Worm (Caenorhabditis elegans) whole organism, early embryonic: ENCODE measurements around the gene slt-1.

ENCODE experiments used
- ama-1 ChIP-seq: fragments of 150-350 bp; optimal IDR thresholded peaks from 2 replicates; lab custom pipeline; 2014
- flt-1 ChIP-seq: fragments of 200-800 bp; sonication (Bioruptor generic); IDR thresholded peaks from 2 replicates; pipeline ENCODE4 v1.3.6; 2022; ENCODE audit warnings: missing genetic modification characterization, missing compliant biosample characterization
- hmg-4 ChIP-seq: fragments of 200-800 bp; sonication (Bioruptor generic); optimal IDR thresholded peaks from 2 replicates; lab custom pipeline; 2018; ENCODE audit warnings: mild to moderate bottlenecking, missing genetic modification characterization, missing compliant biosample characterization
- hnd-1 ChIP-seq: sonication (generic microtip); optimal IDR thresholded peaks from 2 replicates; lab custom pipeline; 2016; ENCODE audit warnings: missing genetic modification characterization, missing compliant biosample characterization

- no peak for TF ChIP-seq flt-1 (GFP tag; lab: Robert Waterston, UW)
- TF ChIP-seq hnd-1 (tag; lab: Kevin White, UChicago) = no peak
- no peak for TF ChIP-seq ama-1 (lab: Kevin White, UChicago)
- no peak for TF ChIP-seq hmg-4 (GFP tag; lab: Kevin White, UChicago)
Measured at ce11 chrX:14715459-14715858, 41.3 kb downstream of the slt-1 start.
